Worm (Caenorhabditis elegans): Measurements from ENCODE around the gene C30B5.6.

DNA sequence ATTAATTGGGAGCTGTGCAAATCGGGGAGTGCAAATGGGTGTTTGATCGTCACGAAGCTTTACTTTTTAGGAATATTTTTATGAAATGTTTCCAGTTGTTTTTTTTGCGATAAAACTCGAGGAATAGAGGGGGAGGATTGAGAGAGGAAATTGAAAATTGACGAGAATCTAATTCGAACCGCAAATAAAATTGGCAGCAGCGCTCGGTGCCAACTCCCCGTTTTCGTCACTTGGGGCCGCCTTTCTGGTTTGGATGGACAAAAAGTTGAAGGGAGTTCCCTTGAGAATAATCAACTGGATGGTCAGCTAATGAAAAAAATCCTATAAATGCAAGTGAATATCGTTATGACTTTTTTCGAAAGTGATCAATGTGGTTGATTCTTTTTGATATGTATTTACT is 7.7 kb upstream of the C30B5.6 start:
- TF ChIP-seq W03F9.2 (tag; optimal IDR thresholded peaks at IDR 0.05), result no peak
- no peak for TF ChIP-seq him-1 (tag; optimal IDR thresholded peaks at IDR 0.05)
- no peak for TF ChIP-seq dao-5 (tag; optimal IDR thresholded peaks at IDR 0.05)

All from whole organism, L4/young adult.